Worm (Caenorhabditis elegans): ENCODE results near the gene Y2H9A.6.

The Y2H9A.6 gene

ce11 chrV:13406511-13406910 lies 37.1 kb upstream of the Y2H9A.6 start, which contains the start of gene F53F1.2:
Gene F53F1.2, plus strand, starts transcription at chrV:13406816.
- no peak for TF ChIP-seq ceh-9 (tag; optimal IDR thresholded peaks at IDR 0.05)
- TF ChIP-seq ceh-48 (tag; optimal IDR thresholded peaks at IDR 0.05), result no peak
- TF ChIP-seq ceh-2 (tag; optimal IDR thresholded peaks at IDR 0.05), result no peak
- no peak for TF ChIP-seq ceh-6 (GFP tag; optimal IDR thresholded peaks at IDR 0.05)
- TF ChIP-seq ceh-45 (GFP tag; IDR thresholded peaks at IDR 0.05), result no peak
- TF ChIP-seq pag-3 (tag; optimal IDR thresholded peaks at IDR 0.05; ENCODE audit: borderline replicate concordance), result no peak
- no peak for TF ChIP-seq pha-4 (tag; optimal IDR thresholded peaks at IDR 0.05)
- TF ChIP-seq sdc-2 (tag; optimal IDR thresholded peaks at IDR 0.05), result no peak
- no peak for TF ChIP-seq ref-2 (tag; optimal IDR thresholded peaks at IDR 0.05)
- TF ChIP-seq T23F11.4 (GFP tag; optimal IDR thresholded peaks at IDR 0.05), result no peak
- no peak for TF ChIP-seq ceh-34 (tag; optimal IDR thresholded peaks at IDR 0.05)
- no peak for TF ChIP-seq ceh-18 (tag; optimal IDR thresholded peaks at IDR 0.05)
- no peak for TF ChIP-seq nfya-1 (tag; optimal IDR thresholded peaks at IDR 0.05)

- TF ChIP-seq madf-2 (tag; optimal IDR thresholded peaks at IDR 0.05) (no peak), unc-42 (tag; optimal IDR thresholded peaks at IDR 0.05) (no peak), ceh-24 (tag; optimal IDR thresholded peaks at IDR 0.05) (no peak), pax-1 (tag; optimal IDR thresholded peaks at IDR 0.05) (no peak), pha-2 (tag; optimal IDR thresholded peaks at IDR 0.05) (no peak), ceh-6 (GFP tag; optimal IDR thresholded peaks at IDR 0.05) (no peak), hlh-6 (tag; optimal IDR thresholded peaks at IDR 0.05) (no peak), che-1 (tag; optimal IDR thresholded peaks at IDR 0.05) (no peak), nhr-232 (tag; optimal IDR thresholded peaks at IDR 0.05) (no peak), pqm-1 (tag; optimal IDR thresholded peaks at IDR 0.05) (no peak), gmeb-2 (tag; optimal IDR thresholded peaks at IDR 0.05) (no peak), C08G9.2 (tag; optimal IDR thresholded peaks at IDR 0.05) (no peak), fkh-6 (tag; optimal IDR thresholded peaks at IDR 0.05) (no peak), fax-1 (tag; optimal IDR thresholded peaks at IDR 0.05) (no peak), unc-55 (GFP tag; optimal IDR thresholded peaks at IDR 0.05) (no peak), dmd-4 (tag; optimal IDR thresholded peaks at IDR 0.05; ENCODE audit: borderline replicate concordance) (no peak)
These were observed 35.7 kb upstream of the Y2H9A.6 start, which contains the start of gene F53F1.3 for ce11 chrV:13407913-13408312. Gene F53F1.3, plus strand, starts transcription at chrV:13408242.

- TF ChIP-seq ceh-6 (GFP tag; optimal IDR thresholded peaks at IDR 0.05), result no peak
These were observed 35.2 kb upstream of the Y2H9A.6 start for ce11 chrV:13408440-13408839.

- TF ChIP-seq ceh-9 (tag; optimal IDR thresholded peaks at IDR 0.05) (no peak), ceh-31 (tag; optimal IDR thresholded peaks at IDR 0.05) (peak; percentile 61), Y22D7AL.16 (tag; optimal IDR thresholded peaks at IDR 0.05) (no peak), ceh-2 (tag; optimal IDR thresholded peaks at IDR 0.05) (peak; percentile 52), ztf-16 (tag; optimal IDR thresholded peaks at IDR 0.05) (no peak), mec-3 (tag; optimal IDR thresholded peaks at IDR 0.05; ENCODE audit: borderline replicate concordance) (no peak), unc-42 (tag; optimal IDR thresholded peaks at IDR 0.05) (peak; percentile 12), ceh-19 (GFP tag; optimal IDR thresholded peaks at IDR 0.05) (no peak), C08G9.2 (tag; optimal IDR thresholded peaks at IDR 0.05) (peak; percentile 57), ceh-48 (tag; optimal IDR thresholded peaks at IDR 0.05) (no peak), ahr-1 (tag; optimal IDR thresholded peaks at IDR 0.05) (no peak), pqm-1 (tag; optimal IDR thresholded peaks at IDR 0.05) (no peak), tbx-7 (tag; optimal IDR thresholded peaks at IDR 0.05) (peak; percentile 37), ref-2 (tag; optimal IDR thresholded peaks at IDR 0.05) (peak; percentile 26), ttx-3 (tag; optimal IDR thresholded peaks at IDR 0.05) (no peak), nhr-11 (tag; optimal IDR thresholded peaks at IDR 0.05) (no peak), zip-5 (tag; optimal IDR thresholded peaks at IDR 0.05) (peak; percentile 11), hlh-15 (tag; optimal IDR thresholded peaks at IDR 0.05) (no peak), syd-9 (tag; optimal IDR thresholded peaks at IDR 0.05) (no peak), lim-6 (tag; optimal IDR thresholded peaks at IDR 0.05) (no peak), ceh-14 (tag; optimal IDR thresholded peaks at IDR 0.05) (peak; percentile 66)
These were observed 34.5 kb upstream of the Y2H9A.6 start for ce11 chrV:13409089-13409488.

All from whole organism, late embryonic.